Worm (Caenorhabditis elegans): ENCODE measurements around the gene tftc-5.

Gene tftc-5

DNA sequence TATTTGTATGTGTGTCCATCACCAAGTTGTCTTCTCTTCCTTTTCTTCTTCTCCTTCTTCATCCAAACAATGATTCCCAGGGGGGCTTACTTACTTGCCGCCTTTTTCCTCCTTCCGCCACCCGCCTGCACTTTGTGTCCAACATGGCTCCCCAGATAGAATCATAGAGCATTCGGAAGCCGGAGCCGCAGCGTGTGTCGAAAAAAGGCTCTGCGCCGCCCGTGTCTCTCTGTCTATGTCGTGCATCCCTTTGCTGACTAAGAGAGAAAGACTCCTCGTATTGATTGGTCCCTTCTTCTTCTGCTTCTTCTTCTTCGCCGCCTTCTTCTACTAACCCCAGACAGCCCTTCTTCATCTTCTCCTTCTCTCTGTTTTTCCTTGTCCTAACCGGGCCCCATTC, 41.8 kb downstream of the tftc-5 start:
- TF ChIP-seq F13H6.1 (tag; optimal IDR thresholded peaks at IDR 0.05) (no peak), unc-55 (GFP tag; optimal IDR thresholded peaks at IDR 0.05) (peak; percentile 32), ceh-6 (GFP tag; optimal IDR thresholded peaks at IDR 0.05) (no peak), unc-86 (tag; optimal IDR thresholded peaks at IDR 0.05) (no peak), C08G9.2 (tag; optimal IDR thresholded peaks at IDR 0.05) (peak; percentile 13), ceh-48 (tag; optimal IDR thresholded peaks at IDR 0.05) (peak; percentile 87), ref-2 (tag; optimal IDR thresholded peaks at IDR 0.05) (peak; percentile 19), odd-2 (tag; optimal IDR thresholded peaks at IDR 0.05) (no peak), unc-3 (GFP tag; conservative IDR thresholded peaks at IDR 0.05) (no peak), unc-3 (tag; optimal IDR thresholded peaks at IDR 0.05) (peak; percentile 78), unc-42 (tag; optimal IDR thresholded peaks at IDR 0.05) (peak; percentile 63), ceh-18 (tag; optimal IDR thresholded peaks at IDR 0.05) (peak; percentile 33), ceh-31 (tag; optimal IDR thresholded peaks at IDR 0.05) (peak; percentile 53), tbx-2 (tag; optimal IDR thresholded peaks at IDR 0.05) (peak; percentile 28)

- TF ChIP-seq ama-1 (optimal IDR thresholded peaks at IDR 0.05) (no peak), lim-6 (tag; optimal IDR thresholded peaks at IDR 0.05) (no peak), odd-2 (tag; optimal IDR thresholded peaks at IDR 0.05) (no peak), ztf-16 (tag; optimal IDR thresholded peaks at IDR 0.05) (no peak), C08G9.2 (tag; optimal IDR thresholded peaks at IDR 0.05) (no peak), pha-4 (tag; optimal IDR thresholded peaks at IDR 0.05) (no peak), ceh-30 (tag; optimal IDR thresholded peaks at IDR 0.05) (no peak), sox-4 (tag; optimal IDR thresholded peaks at IDR 0.05) (no peak), hlh-13 (GFP tag; optimal IDR thresholded peaks at IDR 0.05) (no peak)
These were observed 44.4 kb downstream of the tftc-5 start, which contains the start of gene unc-79 for ce11 chrIII:4066333-4066732. Gene unc-79, plus strand, starts transcription at chrIII:4066633.

ce11 chrIII:4068120-4068519, 46.2 kb downstream of the tftc-5 start:
- no peak for TF ChIP-seq ceh-45 (GFP tag; IDR thresholded peaks at IDR 0.05)
- peak; percentile 31 for TF ChIP-seq ceh-14 (tag; optimal IDR thresholded peaks at IDR 0.05)

ce11 chrIII:4070239-4070638, 48.3 kb downstream of the tftc-5 start:
- TF ChIP-seq pag-3 (tag; optimal IDR thresholded peaks at IDR 0.05; ENCODE audit: borderline replicate concordance) (no peak), ceh-14 (tag; optimal IDR thresholded peaks at IDR 0.05) (peak; percentile 77), unc-42 (tag; optimal IDR thresholded peaks at IDR 0.05) (peak; percentile 86), sox-4 (tag; optimal IDR thresholded peaks at IDR 0.05) (no peak)
